Worm (Caenorhabditis elegans) whole organism, late embryonic: ENCODE data around the gene vha-2.

Experiments used
- C08G9.2 ChIP-seq: sonication (generic microtip); optimal IDR thresholded peaks from 2 replicates; lab custom pipeline; 2016; ENCODE audit warnings: mild to moderate bottlenecking, missing genetic modification characterization, moderate library complexity, missing compliant biosample characterization
- K02D7.2 ChIP-seq: sonication (generic microtip); optimal IDR thresholded peaks from 2 replicates; lab custom pipeline; 2017; ENCODE audit warnings: mild to moderate bottlenecking, missing genetic modification characterization, missing compliant biosample characterization
- K09A11.1 ChIP-seq: sonication (generic microtip); optimal IDR thresholded peaks from 2 replicates; lab custom pipeline; 2017; ENCODE audit warnings: antibody characterized with exemption, mild to moderate bottlenecking, missing genetic modification characterization, missing compliant biosample characterization; ENCODE audit not compliant: insufficient read depth
- T23F11.4 ChIP-seq: fragments of 200-800 bp; sonication (Bioruptor generic); optimal IDR thresholded peaks from 2 replicates; lab custom pipeline; 2018; ENCODE audit warnings: mild to moderate bottlenecking, missing genetic modification characterization, missing compliant biosample characterization
- Y22D7AL.16 ChIP-seq: sonication (generic microtip); optimal IDR thresholded peaks from 2 replicates; lab custom pipeline; 2016; ENCODE audit warnings: missing genetic modification characterization, missing compliant biosample characterization
- ahr-1 ChIP-seq: sonication (generic microtip); optimal IDR thresholded peaks from 2 replicates; lab custom pipeline; 2016; ENCODE audit warnings: missing genetic modification characterization, missing compliant biosample characterization
- ama-1 ChIP-seq: fragments of 150-350 bp; optimal IDR thresholded peaks from 2 replicates; lab custom pipeline; 2014
- ceh-14 ChIP-seq: sonication (generic microtip); optimal IDR thresholded peaks from 2 replicates; lab custom pipeline; 2016; ENCODE audit warnings: missing genotype, missing genetic modification characterization, missing compliant biosample characterization
- ceh-19 ChIP-seq: fragments of 200-800 bp; sonication (Bioruptor generic); optimal IDR thresholded peaks from 2 replicates; lab custom pipeline; 2018; ENCODE audit warnings: mild to moderate bottlenecking, missing genetic modification characterization, missing compliant biosample characterization
- ceh-24 ChIP-seq: sonication (generic microtip); optimal IDR thresholded peaks from 2 replicates; lab custom pipeline; 2016; ENCODE audit warnings: mild to moderate bottlenecking, missing genetic modification characterization, missing compliant biosample characterization
- ceh-30 ChIP-seq: fragments of 150-350 bp; optimal IDR thresholded peaks from 2 replicates; lab custom pipeline; 2014; ENCODE audit warnings: missing biosample characterization, missing genetic modification characterization
- ceh-31 ChIP-seq: sonication (generic microtip); optimal IDR thresholded peaks from 2 replicates; lab custom pipeline; 2016; ENCODE audit warnings: missing genetic modification characterization, missing compliant biosample characterization
- ceh-45 ChIP-seq: fragments of 200-800 bp; sonication (Bioruptor generic); IDR thresholded peaks from 2 replicates; pipeline ENCODE4 v1.3.6; 2022; ENCODE audit warnings: missing genetic modification reagents, missing genetic modification characterization, missing compliant biosample characterization
- ceh-48 ChIP-seq: sonication (generic microtip); optimal IDR thresholded peaks from 2 replicates; lab custom pipeline; 2016; ENCODE audit warnings: missing genetic modification characterization, inconsistent platforms, missing compliant biosample characterization
- elt-2 ChIP-seq: sonication (generic microtip); optimal IDR thresholded peaks from 2 replicates; lab custom pipeline; 2016; ENCODE audit warnings: missing genetic modification reagents, missing genetic modification characterization, missing compliant biosample characterization
- elt-4 ChIP-seq: sonication (generic microtip); optimal IDR thresholded peaks from 2 replicates; lab custom pipeline; 2016; ENCODE audit warnings: missing genetic modification characterization, missing compliant biosample characterization
- ets-4 ChIP-seq: sonication (generic microtip); optimal IDR thresholded peaks from 2 replicates; lab custom pipeline; 2016; ENCODE audit warnings: missing genetic modification characterization, missing compliant biosample characterization
- eyg-1 ChIP-seq: sonication (generic microtip); optimal IDR thresholded peaks from 2 replicates; lab custom pipeline; 2016; ENCODE audit warnings: missing genotype, missing genetic modification characterization, missing compliant biosample characterization
- fax-1 ChIP-seq: sonication (generic microtip); optimal IDR thresholded peaks from 2 replicates; lab custom pipeline; 2016; ENCODE audit warnings: missing genotype, missing genetic modification characterization, missing compliant biosample characterization
- gmeb-2 ChIP-seq: sonication (generic microtip); optimal IDR thresholded peaks from 2 replicates; lab custom pipeline; 2016; ENCODE audit warnings: missing genetic modification characterization, inconsistent platforms, missing compliant biosample characterization
- hlh-13 ChIP-seq: fragments of 200-800 bp; sonication (Bioruptor generic); optimal IDR thresholded peaks from 2 replicates; lab custom pipeline; 2018; ENCODE audit warnings: mild to moderate bottlenecking, missing genetic modification characterization, missing compliant biosample characterization
- hlh-30 ChIP-seq: sonication (generic microtip); optimal IDR thresholded peaks from 2 replicates; lab custom pipeline; 2017; ENCODE audit warnings: antibody characterized with exemption, missing genetic modification characterization, missing compliant biosample characterization; ENCODE audit not compliant: insufficient read depth
- hlh-6 ChIP-seq: sonication (generic microtip); optimal IDR thresholded peaks from 2 replicates; lab custom pipeline; 2016; ENCODE audit warnings: missing genotype, missing genetic modification characterization, missing compliant biosample characterization
- lim-6 ChIP-seq: sonication (generic microtip); optimal IDR thresholded peaks from 2 replicates; lab custom pipeline; 2016; ENCODE audit warnings: missing genetic modification characterization, missing compliant biosample characterization
- madf-2 ChIP-seq: sonication (generic microtip); optimal IDR thresholded peaks from 2 replicates; lab custom pipeline; 2017; ENCODE audit warnings: missing genetic modification characterization, missing compliant biosample characterization
- mec-3 ChIP-seq: sonication (generic microtip); optimal IDR thresholded peaks from 2 replicates; lab custom pipeline; 2016; ENCODE audit warnings: borderline replicate concordance, missing genetic modification characterization, missing compliant biosample characterization
- nhr-11 ChIP-seq: fragments of 150-350 bp; optimal IDR thresholded peaks from 2 replicates; lab custom pipeline; 2014; ENCODE audit warnings: missing biosample characterization, missing genetic modification characterization
- nhr-232 ChIP-seq: sonication (generic microtip); optimal IDR thresholded peaks from 2 replicates; lab custom pipeline; 2016; ENCODE audit warnings: missing genetic modification characterization, missing compliant biosample characterization
- npax-4 ChIP-seq: sonication (generic microtip); optimal IDR thresholded peaks from 2 replicates; lab custom pipeline; 2016; ENCODE audit warnings: missing genetic modification characterization, missing compliant biosample characterization
- pag-3 ChIP-seq: sonication (generic microtip); optimal IDR thresholded peaks from 2 replicates; lab custom pipeline; 2016; ENCODE audit warnings: missing compliant biosample characterization, missing genetic modification characterization, borderline replicate concordance
- pax-1 ChIP-seq: fragments of 150-350 bp; optimal IDR thresholded peaks from 2 replicates; lab custom pipeline; 2014; ENCODE audit warnings: missing biosample characterization, missing genetic modification characterization
- pqm-1 ChIP-seq: sonication (generic microtip); optimal IDR thresholded peaks from 2 replicates; lab custom pipeline; 2016; ENCODE audit warnings: missing genetic modification characterization, missing compliant biosample characterization
- ref-2 ChIP-seq: sonication (generic microtip); optimal IDR thresholded peaks from 2 replicates; lab custom pipeline; 2016; ENCODE audit warnings: missing genetic modification characterization, missing compliant biosample characterization
- sox-4 ChIP-seq: sonication (generic microtip); optimal IDR thresholded peaks from 2 replicates; lab custom pipeline; 2017; ENCODE audit warnings: mild to moderate bottlenecking, missing genetic modification characterization, inconsistent platforms, missing compliant biosample characterization
- syd-9 ChIP-seq: sonication (generic microtip); optimal IDR thresholded peaks from 2 replicates; lab custom pipeline; 2016; ENCODE audit warnings: mild to moderate bottlenecking, missing genetic modification characterization, moderate library complexity, missing compliant biosample characterization
- tbx-7 ChIP-seq: sonication (generic microtip); optimal IDR thresholded peaks from 2 replicates; lab custom pipeline; 2016; ENCODE audit warnings: missing genotype, missing genetic modification characterization, missing compliant biosample characterization
- unc-3 ChIP-seq, 2 experiments: fragments of 200-800 bp in 1 of 2; sonication (Bioruptor generic) in 1 of 2; sonication (generic microtip) in 1 of 2; conservative IDR thresholded peaks in 1 of 2; optimal IDR thresholded peaks in 1 of 2; 2 replicates each; pipeline versions ENCODE4 v1.3.6 to Lab custom; 2016 to 2022; ENCODE audit warnings: missing compliant biosample characterization in 2 of 2, missing genetic modification characterization in 2 of 2, missing genetic modification reagents in 1 of 2
- unc-42 ChIP-seq: sonication (generic microtip); optimal IDR thresholded peaks from 2 replicates; lab custom pipeline; 2016; ENCODE audit warnings: missing genotype, missing genetic modification characterization, missing compliant biosample characterization
- unc-55 ChIP-seq: sonication (generic microtip); optimal IDR thresholded peaks from 2 replicates; lab custom pipeline; 2017; ENCODE audit warnings: missing biosample characterization, missing genetic modification reagents, missing genetic modification characterization
- unc-86 ChIP-seq: sonication (generic microtip); optimal IDR thresholded peaks from 2 replicates; lab custom pipeline; 2016; ENCODE audit warnings: missing genetic modification characterization, missing compliant biosample characterization
- ztf-16 ChIP-seq: sonication (generic microtip); optimal IDR thresholded peaks from 2 replicates; lab custom pipeline; 2017; ENCODE audit warnings: missing genetic modification characterization, missing compliant biosample characterization

The vha-2 gene

ce11 chrIII:9802045-9802444 is 20.1 kb downstream of the vha-2 start:
- TF ChIP-seq ceh-31 (tag; lab: Kevin White, UChicago), result no peak
- TF ChIP-seq pqm-1 (tag; lab: Kevin White, UChicago), result no peak
- TF ChIP-seq elt-4 (tag; lab: Kevin White, UChicago), result no peak
- TF ChIP-seq hlh-6 (tag; lab: Kevin White, UChicago), result no peak
- TF ChIP-seq unc-86 (tag; lab: Kevin White, UChicago), result no peak
- TF ChIP-seq nhr-232 (tag; lab: Kevin White, UChicago), result no peak
- TF ChIP-seq ceh-30 (tag; lab: Kevin White, UChicago), result no peak
- no peak for TF ChIP-seq ceh-19 (GFP tag; lab: Kevin White, UChicago)
- no peak for TF ChIP-seq npax-4 (tag; lab: Kevin White, UChicago)
- TF ChIP-seq Y22D7AL.16 (tag; lab: Kevin White, UChicago), result no peak
- no peak for TF ChIP-seq ztf-16 (tag; lab: Kevin White, UChicago)
- TF ChIP-seq hlh-30 (tag; lab: Kevin White, UChicago), result no peak
- no peak for TF ChIP-seq ahr-1 (tag; lab: Kevin White, UChicago)
- TF ChIP-seq syd-9, result no peak
- no peak for TF ChIP-seq ceh-48
- no peak for TF ChIP-seq ceh-24
- no peak for TF ChIP-seq eyg-1 (tag; lab: Kevin White, UChicago)
- TF ChIP-seq elt-2, result no peak
- TF ChIP-seq fax-1 (tag; lab: Kevin White, UChicago), result no peak
- TF ChIP-seq mec-3 (tag; lab: Kevin White, UChicago), result no peak
- TF ChIP-seq, all 69 proteins: peak for 0

DNA sequence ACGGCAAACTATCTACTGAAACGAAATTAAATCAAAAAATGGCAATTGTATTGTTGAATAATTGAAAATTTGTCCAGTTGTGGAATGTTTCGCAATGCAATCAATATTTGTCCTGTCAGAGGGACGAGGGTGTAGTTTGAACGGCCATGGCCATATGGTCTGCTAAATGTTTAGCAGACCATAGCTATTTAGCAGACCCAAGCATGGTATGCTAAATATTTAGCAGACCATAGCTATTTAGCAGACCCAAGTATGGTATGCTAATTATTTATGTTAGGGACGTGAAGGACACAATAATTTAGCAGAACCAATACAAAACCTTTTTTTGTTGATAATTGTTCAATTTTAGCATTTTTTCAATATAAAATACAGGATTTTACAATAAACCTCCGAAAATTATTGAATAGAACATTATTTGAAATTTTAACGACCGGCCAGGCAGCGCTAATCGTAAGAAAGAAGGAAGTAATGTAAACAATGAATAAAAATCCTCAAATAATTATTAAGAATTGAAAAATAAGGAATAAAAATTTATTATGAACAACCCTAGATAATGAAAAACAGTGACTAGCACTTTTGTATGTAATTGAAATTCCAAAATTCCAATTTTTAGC is 23.1 kb downstream of the vha-2 start, which contains the start of gene riok-3:
riok-3 (minus strand) TSS at position 15 of the 614 bp plus-strand sequence.
- TF ChIP-seq gmeb-2 (tag; lab: Kevin White, UChicago) (no peak), fax-1 (tag; lab: Kevin White, UChicago) (no peak), nhr-11 (no peak), ceh-48 (peak; percentile 13)

ce11 chrIII:9806968-9807559 is 25.1 kb downstream of the vha-2 start, which contains the start of gene ZK632.4:
ZK632.4 (minus strand) TSS chrIII:9807454.
- TF ChIP-seq ceh-14 (tag; lab: Kevin White, UChicago) (no peak), ref-2 (tag; lab: Kevin White, UChicago) (no peak), madf-2 (no peak), hlh-6 (tag; lab: Kevin White, UChicago) (no peak), unc-3 (GFP tag; conservative IDR thresholded peaks at IDR 0.05; lab: Robert Waterston, UW) (no peak), unc-3 (tag; optimal IDR thresholded peaks at IDR 0.05; lab: Kevin White, UChicago) (no peak), ceh-19 (GFP tag; lab: Kevin White, UChicago) (no peak), pax-1 (tag; lab: Kevin White, UChicago) (no peak), unc-55 (GFP tag; lab: Kevin White, UChicago) (no peak), ama-1 (no peak), lim-6 (tag; lab: Kevin White, UChicago) (no peak), hlh-30 (tag; lab: Kevin White, UChicago) (no peak)
- TF ChIP-seq, all 69 proteins: peak for 0

- TF ChIP-seq hlh-6 (tag; lab: Kevin White, UChicago) (no peak), hlh-30 (tag; lab: Kevin White, UChicago) (peak; percentile 17)
These were observed 25.6 kb downstream of the vha-2 start for ce11 chrIII:9807560-9808046.

- no peak for TF ChIP-seq K02D7.2
- TF ChIP-seq unc-3 (GFP tag; conservative IDR thresholded peaks at IDR 0.05; lab: Robert Waterston, UW), result no peak
- no peak for TF ChIP-seq unc-3 (tag; optimal IDR thresholded peaks at IDR 0.05; lab: Kevin White, UChicago)
- peak; percentile 16 for TF ChIP-seq unc-86 (tag; lab: Kevin White, UChicago)
- peak; percentile 54 for TF ChIP-seq ets-4 (tag; lab: Kevin White, UChicago)
- TF ChIP-seq unc-55 (GFP tag; lab: Kevin White, UChicago), result no peak
- TF ChIP-seq hlh-13, result no peak
- no peak for TF ChIP-seq nhr-232 (tag; lab: Kevin White, UChicago)
- TF ChIP-seq K09A11.1 (tag; lab: Kevin White, UChicago), result no peak
- no peak for TF ChIP-seq unc-42 (tag; lab: Kevin White, UChicago)
- TF ChIP-seq C08G9.2 (tag; lab: Kevin White, UChicago), result no peak
- no peak for TF ChIP-seq T23F11.4 (GFP tag; lab: Kevin White, UChicago)
- TF ChIP-seq ceh-30 (tag; lab: Kevin White, UChicago), result no peak
- no peak for TF ChIP-seq ama-1
- TF ChIP-seq sox-4 (tag; lab: Kevin White, UChicago), result no peak
- TF ChIP-seq ceh-45 (GFP tag; lab: Robert Waterston, UW), result no peak
- TF ChIP-seq pag-3 (tag; lab: Kevin White, UChicago), result no peak
- TF ChIP-seq mec-3 (tag; lab: Kevin White, UChicago), result no peak
- TF ChIP-seq fax-1 (tag; lab: Kevin White, UChicago), result peak; percentile 48
- peak; percentile 50 for TF ChIP-seq tbx-7 (tag; lab: Kevin White, UChicago)
These were observed 26.2 kb downstream of the vha-2 start, which contains the start of gene gtap-2 for ce11 chrIII:9808179-9808578. gtap-2 (plus strand) TSS chrIII:9808544.
